Fruit fly (Drosophila melanogaster) whole organism, embryonic: ENCODE results near the gene CG14282.

Source experiments
- CTCF ChIP-seq: fragments of 200-800 bp; sonication (Bioruptor generic); optimal IDR thresholded peaks from 2 replicates; lab custom pipeline; 2017; ENCODE audit warnings: missing biosample characterization, mild to moderate bottlenecking, missing genetic modification characterization, moderate library complexity
- Pdp1 ChIP-seq, 2 experiments: fragments of 200-800 bp; sonication (Bioruptor generic); optimal IDR thresholded peaks; 3 replicates each; lab custom pipeline; 2016; ENCODE audit warnings: missing biosample characterization in 2 of 2, missing genetic modification characterization in 2 of 2, mild to moderate bottlenecking in 1 of 2, moderate library complexity in 1 of 2

DNA sequence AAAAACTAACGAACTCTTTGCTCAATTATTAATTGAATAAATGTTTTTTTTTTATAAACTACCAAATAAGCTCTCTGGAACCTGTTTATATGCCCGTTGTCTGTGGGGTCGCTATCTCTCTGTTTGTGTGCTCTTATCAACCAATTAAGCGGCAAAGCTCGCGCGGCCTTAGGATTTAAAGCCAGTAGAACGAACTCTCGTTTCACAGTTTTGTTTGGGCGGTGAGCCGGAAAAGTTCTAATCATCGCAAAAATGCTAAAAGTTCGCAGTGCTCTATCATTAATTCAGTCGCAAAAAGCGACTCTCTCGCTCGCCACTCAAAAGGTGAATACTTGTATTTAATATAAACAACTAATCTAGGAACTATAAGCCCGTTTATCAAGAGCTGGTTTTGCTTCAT is 41.8 kb upstream of the CG14282 start, which contains the start of gene Cyp12a4:
- TF ChIP-seq CTCF (GFP tag; lab: Kevin White, UChicago) = no peak
- TF ChIP-seq Pdp1 (GFP tag; optimal IDR thresholded peaks at IDR 0.05; lab: Kevin White, UChicago) = no peak
